Worm (Caenorhabditis elegans) whole organism, L4 larva: ENCODE data around the gene C17C3.24.

Experiments used
- aly-2 ChIP-seq: sonication (generic microtip); optimal IDR thresholded peaks from 2 replicates; lab custom pipeline; 2018; ENCODE audit warnings: missing biosample characterization, missing genetic modification characterization
- mdl-1 ChIP-seq, 2 experiments: fragments of 150-350 bp in 1 of 2; sonication (generic microtip) in 1 of 2; optimal IDR thresholded peaks; 2 replicates each; lab custom pipeline; 2014 to 2017; ENCODE audit warnings: missing biosample characterization in 2 of 2, missing genetic modification characterization in 2 of 2
- zag-1 ChIP-seq: fragments of 150-350 bp; optimal IDR thresholded peaks from 2 replicates; lab custom pipeline; 2014; ENCODE audit warnings: missing biosample characterization, missing genetic modification characterization
- ztf-11 ChIP-seq: fragments of 150-350 bp; optimal IDR thresholded peaks from 2 replicates; lab custom pipeline; 2014; ENCODE audit warnings: missing biosample characterization, missing genetic modification characterization

DNA sequence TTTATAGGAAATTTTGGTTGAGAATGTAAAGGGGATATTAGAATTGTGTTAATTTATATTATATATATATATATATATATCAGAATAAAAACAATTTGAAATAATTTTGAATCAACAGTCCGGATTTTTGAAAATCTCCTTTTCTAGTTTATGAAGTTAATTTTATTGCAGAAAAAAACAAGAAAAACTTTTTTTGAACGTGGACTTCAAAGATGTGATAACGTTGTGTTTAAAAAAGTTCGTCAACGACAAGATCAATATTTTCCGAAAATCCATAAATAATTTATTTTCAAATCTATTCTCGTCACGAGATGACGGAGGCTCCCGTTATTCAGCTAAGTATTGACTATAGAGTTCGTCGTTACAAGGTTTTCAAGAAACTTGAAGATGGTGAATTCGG, 4.1 kb downstream of the C17C3.24 start, which contains the start of gene C17C3.11:
- no peak for TF ChIP-seq aly-2
- TF ChIP-seq ztf-11 (tag; lab: Kevin White, UChicago) = no peak
- no peak for TF ChIP-seq zag-1 (tag; lab: Kevin White, UChicago)
- no peak for TF ChIP-seq mdl-1 (tag; optimal IDR thresholded peaks at IDR 0.05; lab: Kevin White, UChicago)
